Worm (Caenorhabditis elegans) whole organism, L3 larva: ENCODE results near the gene F44G4.7.

ENCODE experiments used
- R02D3.7 ChIP-seq: fragments of 150-350 bp; optimal IDR thresholded peaks from 2 replicates; lab custom pipeline; 2014; ENCODE audit warnings: missing biosample characterization, missing genetic modification characterization
- ZK546.5 ChIP-seq: sonication (generic microtip); optimal IDR thresholded peaks from 2 replicates; lab custom pipeline; 2017; ENCODE audit warnings: missing biosample characterization, missing genetic modification characterization
- aly-2 ChIP-seq: fragments of 150-350 bp; optimal IDR thresholded peaks from 2 replicates; lab custom pipeline; 2014; ENCODE audit warnings: missing biosample characterization, missing genetic modification characterization
- ama-1 ChIP-seq: fragments of 150-350 bp; optimal IDR thresholded peaks from 2 replicates; lab custom pipeline; 2018
- ceh-16 ChIP-seq: sonication (generic microtip); optimal IDR thresholded peaks from 2 replicates; lab custom pipeline; 2017; ENCODE audit warnings: missing biosample characterization, missing genetic modification characterization
- ceh-28 ChIP-seq: fragments of 150-350 bp; optimal IDR thresholded peaks from 2 replicates; lab custom pipeline; 2014; ENCODE audit warnings: missing biosample characterization, missing genetic modification reagents, missing genetic modification characterization
- ceh-82 ChIP-seq: fragments of 150-350 bp; optimal IDR thresholded peaks from 2 replicates; lab custom pipeline; 2014; ENCODE audit warnings: missing biosample characterization, missing genetic modification characterization
- ceh-9 ChIP-seq: sonication (generic microtip); optimal IDR thresholded peaks from 2 replicates; lab custom pipeline; 2018; ENCODE audit warnings: missing biosample characterization, missing genetic modification characterization
- egl-27 ChIP-seq: sonication (generic microtip); optimal IDR thresholded peaks from 4 replicates; lab custom pipeline; 2017; ENCODE audit warnings: missing biosample characterization, missing genetic modification reagents, missing genetic modification characterization
- elt-3 ChIP-seq, 3 experiments: fragments of 150-350 bp in 1 of 3; sonication (generic microtip) in 2 of 3; optimal IDR thresholded peaks; 2 replicates in 2 of 3; 4 replicates in 1 of 3; lab custom pipeline; 2014 to 2017; ENCODE audit warnings: missing biosample characterization in 3 of 3, missing genetic modification characterization in 3 of 3
- fkh-10 ChIP-seq: sonication (generic microtip); optimal IDR thresholded peaks from 2 replicates; lab custom pipeline; 2017; ENCODE audit warnings: missing biosample characterization, missing genetic modification reagents, missing genetic modification characterization
- fkh-2 ChIP-seq: fragments of 150-350 bp; optimal IDR thresholded peaks from 2 replicates; lab custom pipeline; 2014; ENCODE audit warnings: missing biosample characterization, missing genetic modification reagents, missing genetic modification characterization
- jun-1 ChIP-seq: fragments of 150-350 bp; optimal IDR thresholded peaks from 2 replicates; lab custom pipeline; 2014; ENCODE audit warnings: missing biosample characterization, missing genetic modification reagents, missing genetic modification characterization
- lin-15B ChIP-seq: fragments of 150-350 bp; optimal IDR thresholded peaks from 2 replicates; lab custom pipeline; 2014; ENCODE audit warnings: missing biosample characterization, missing genetic modification characterization
- lsy-12 ChIP-seq: sonication (generic microtip); optimal IDR thresholded peaks from 2 replicates; lab custom pipeline; 2016; ENCODE audit warnings: mild to moderate bottlenecking, missing genetic modification characterization, missing compliant biosample characterization
- mml-1 ChIP-seq: fragments of 150-350 bp; sonication (generic microtip); optimal IDR thresholded peaks from 3 replicates; lab custom pipeline; 2014; ENCODE audit warnings: missing biosample characterization, missing genetic modification characterization
- nfya-1 ChIP-seq: sonication (generic microtip); optimal IDR thresholded peaks from 2 replicates; lab custom pipeline; 2017; ENCODE audit warnings: missing genetic modification characterization, mild to moderate bottlenecking, missing compliant biosample characterization, antibody characterized with exemption, moderate library complexity; ENCODE audit not compliant: insufficient read depth
- nhr-11 ChIP-seq: fragments of 150-350 bp; optimal IDR thresholded peaks from 2 replicates; lab custom pipeline; 2014; ENCODE audit warnings: missing biosample characterization, missing genetic modification characterization
- nhr-23 ChIP-seq: fragments of 150-350 bp; optimal IDR thresholded peaks from 2 replicates; lab custom pipeline; 2014; ENCODE audit warnings: missing biosample characterization, missing genetic modification reagents, missing genetic modification characterization
- nhr-237 ChIP-seq: fragments of 150-350 bp; optimal IDR thresholded peaks from 2 replicates; lab custom pipeline; 2014; ENCODE audit warnings: missing biosample characterization, missing genetic modification characterization
- nhr-25 ChIP-seq: sonication (generic microtip); optimal IDR thresholded peaks from 2 replicates; lab custom pipeline; 2017; ENCODE audit warnings: missing biosample characterization, missing genetic modification characterization
- nhr-28 ChIP-seq: fragments of 150-350 bp; optimal IDR thresholded peaks from 2 replicates; lab custom pipeline; 2014; ENCODE audit warnings: missing biosample characterization, missing genetic modification characterization
- nhr-43 ChIP-seq: sonication (generic microtip); optimal IDR thresholded peaks from 2 replicates; lab custom pipeline; 2016; ENCODE audit warnings: mild to moderate bottlenecking, missing genetic modification characterization, missing compliant biosample characterization; ENCODE audit not compliant: poor library complexity, severe bottlenecking
- nhr-67 ChIP-seq: fragments of 150-350 bp; optimal IDR thresholded peaks from 2 replicates; lab custom pipeline; 2014; ENCODE audit warnings: missing biosample characterization, missing genetic modification characterization
- nhr-76 ChIP-seq: fragments of 150-350 bp; sonication (generic microtip); optimal IDR thresholded peaks from 5 replicates; lab custom pipeline; 2014; ENCODE audit warnings: missing biosample characterization, missing genetic modification characterization
- nhr-77 ChIP-seq: fragments of 150-350 bp; optimal IDR thresholded peaks from 2 replicates; lab custom pipeline; 2014; ENCODE audit warnings: missing biosample characterization, missing genetic modification characterization
- pha-4 ChIP-seq: fragments of 150-350 bp; optimal IDR thresholded peaks from 2 replicates; lab custom pipeline; 2014; ENCODE audit warnings: missing biosample characterization, missing genetic modification reagents, missing genetic modification characterization
- pqm-1 ChIP-seq: fragments of 150-350 bp; optimal IDR thresholded peaks from 2 replicates; lab custom pipeline; 2017; ENCODE audit warnings: missing biosample characterization, missing genetic modification characterization, inconsistent platforms
- sea-2 ChIP-seq: fragments of 150-350 bp; sonication (generic microtip); optimal IDR thresholded peaks from 4 replicates; lab custom pipeline; 2014; ENCODE audit warnings: missing biosample characterization, missing genetic modification reagents, missing genetic modification characterization
- skn-1 ChIP-seq: fragments of 150-350 bp; optimal IDR thresholded peaks from 2 replicates; lab custom pipeline; 2014; ENCODE audit warnings: missing biosample characterization, missing genetic modification characterization
- unc-39 ChIP-seq: sonication (generic microtip); optimal IDR thresholded peaks from 4 replicates; lab custom pipeline; 2017; ENCODE audit warnings: missing biosample characterization, missing genetic modification characterization
- ztf-4 ChIP-seq: fragments of 150-350 bp; optimal IDR thresholded peaks from 2 replicates; lab custom pipeline; 2014; ENCODE audit warnings: missing biosample characterization, missing genetic modification characterization

Gene F44G4.7

ce11 chrII:9041306-9041705 lies 36.3 kb upstream of the F44G4.7 start, which contains the start of gene F37B12.3:
Gene F37B12.3 (minus strand): TSS chrII:9041406.
- no peak for TF ChIP-seq nhr-77
- TF ChIP-seq skn-1 (tag; lab: Kevin White, UChicago): no peak
- TF ChIP-seq ztf-4 (tag; lab: Kevin White, UChicago): no peak
- no peak for TF ChIP-seq ceh-28 (tag; lab: Kevin White, UChicago)
- no peak for TF ChIP-seq lsy-12
- TF ChIP-seq R02D3.7 (tag; lab: Kevin White, UChicago): no peak

- peak; percentile 22 for TF ChIP-seq pha-4
- no peak for TF ChIP-seq nhr-23
- TF ChIP-seq skn-1 (tag; lab: Kevin White, UChicago): peak; percentile 96
Observed at ce11 chrII:9038736-9039135, 33.8 kb upstream of the F44G4.7 start.

ce11 chrII:9038201-9038600 lies 33.2 kb upstream of the F44G4.7 start, which contains the start of gene gcs-1:
Gene gcs-1 (minus strand): TSS chrII:9038301.
- TF ChIP-seq mml-1 (tag; lab: Kevin White, UChicago) (no peak), egl-27 (tag; lab: Kevin White, UChicago) (no peak), nhr-11 (tag; lab: Kevin White, UChicago) (no peak), unc-39 (tag; lab: Kevin White, UChicago) (no peak), nhr-28 (tag; lab: Kevin White, UChicago) (no peak), lin-15B (no peak), nhr-237 (no peak), ceh-16 (no peak), fkh-2 (tag; lab: Kevin White, UChicago) (no peak), nhr-67 (tag; lab: Kevin White, UChicago) (no peak), aly-2 (tag; lab: Kevin White, UChicago) (no peak), nfya-1 (no peak), elt-3 (tag; optimal IDR thresholded peaks at IDR 0.05; lab: Kevin White, UChicago) (no peak), jun-1 (tag; lab: Kevin White, UChicago) (no peak), ceh-82 (no peak), pqm-1 (tag; lab: Kevin White, UChicago) (no peak), ZK546.5 (no peak)

- no peak for TF ChIP-seq ceh-28 (tag; lab: Kevin White, UChicago)
- no peak for TF ChIP-seq ama-1 (lab: Kevin White, UChicago)
- no peak for TF ChIP-seq elt-3 (tag; optimal IDR thresholded peaks at IDR 0.05; lab: Kevin White, UChicago)
- no peak for TF ChIP-seq unc-39 (tag; lab: Kevin White, UChicago)
- TF ChIP-seq nhr-23: peak; percentile 27
- TF ChIP-seq fkh-10 (GFP tag; lab: Kevin White, UChicago): no peak
- peak; percentile 11 for TF ChIP-seq nhr-25 (tag; lab: Kevin White, UChicago)
- TF ChIP-seq sea-2 (GFP tag; lab: Kevin White, UChicago): no peak
Observed at ce11 chrII:9033034-9033433, 28.1 kb upstream of the F44G4.7 start.

- TF ChIP-seq ceh-9 (tag; lab: Kevin White, UChicago): no peak
- peak; percentile 57 for TF ChIP-seq nhr-23
- TF ChIP-seq, all 47 proteins: peak for 1
Observed at ce11 chrII:9031891-9032290, 26.9 kb upstream of the F44G4.7 start.

ce11 chrII:9029218-9029672 lies 24.3 kb upstream of the F44G4.7 start, which contains the start of gene F37B12.1:
Gene F37B12.1 (minus strand): TSS chrII:9029268.
- TF ChIP-seq ama-1 (lab: Kevin White, UChicago) (peak; percentile 2), nhr-77 (no peak)

ce11 chrII:9028096-9028495 lies 23.1 kb upstream of the F44G4.7 start:
- no peak for TF ChIP-seq nhr-76
- peak in 2 of 3 experiments; percentile 83 to 93 for TF ChIP-seq elt-3 (tag; optimal IDR thresholded peaks at IDR 0.05; lab: Kevin White, UChicago)
- peak; percentile 24 for TF ChIP-seq nhr-23
- TF ChIP-seq egl-27 (tag; lab: Kevin White, UChicago): no peak
- TF ChIP-seq nhr-43: peak; percentile 35
